Worm (Caenorhabditis elegans) whole organism, early embryonic: Measurements from ENCODE around the gene K02E7.12.

Experiments
- F13C5.2 ChIP-seq: sonication (generic microtip); optimal IDR thresholded peaks from 2 replicates; lab custom pipeline; 2017; ENCODE audit warnings: mild to moderate bottlenecking, missing genetic modification characterization, inconsistent platforms, missing compliant biosample characterization
- aly-1 ChIP-seq: sonication (generic microtip); optimal IDR thresholded peaks from 2 replicates; lab custom pipeline; 2016; ENCODE audit warnings: missing genetic modification characterization, missing compliant biosample characterization
- ama-1 ChIP-seq: fragments of 150-350 bp; optimal IDR thresholded peaks from 2 replicates; lab custom pipeline; 2014
- ceh-36 ChIP-seq: sonication (generic microtip); optimal IDR thresholded peaks from 2 replicates; lab custom pipeline; 2016; ENCODE audit warnings: missing genetic modification characterization, inconsistent platforms, missing compliant biosample characterization
- flt-1 ChIP-seq: fragments of 200-800 bp; sonication (Bioruptor generic); IDR thresholded peaks from 2 replicates; pipeline ENCODE4 v1.3.6; 2022; ENCODE audit warnings: missing genetic modification characterization, missing compliant biosample characterization
- hmbx-1 ChIP-seq: sonication (generic microtip); optimal IDR thresholded peaks from 2 replicates; lab custom pipeline; 2016; ENCODE audit warnings: mild to moderate bottlenecking, missing genetic modification characterization, missing compliant biosample characterization
- hmg-4 ChIP-seq: fragments of 200-800 bp; sonication (Bioruptor generic); optimal IDR thresholded peaks from 2 replicates; lab custom pipeline; 2018; ENCODE audit warnings: mild to moderate bottlenecking, missing genetic modification characterization, missing compliant biosample characterization
- hnd-1 ChIP-seq: sonication (generic microtip); optimal IDR thresholded peaks from 2 replicates; lab custom pipeline; 2016; ENCODE audit warnings: missing genetic modification characterization, missing compliant biosample characterization
- pes-1 ChIP-seq: fragments of 200-800 bp; sonication (Bioruptor generic); IDR thresholded peaks from 2 replicates; pipeline ENCODE4 v1.3.6; 2022; ENCODE audit warnings: missing genetic modification reagents, missing genetic modification characterization, missing compliant biosample characterization
- sea-1 ChIP-seq: fragments of 200-800 bp; sonication (Bioruptor generic); conservative IDR thresholded peaks from 2 replicates; pipeline ENCODE4 v1.3.6; 2022; ENCODE audit warnings: missing genetic modification characterization, missing compliant biosample characterization
- tbx-11 ChIP-seq: fragments of 200-800 bp; sonication (Bioruptor generic); IDR thresholded peaks from 2 replicates; pipeline ENCODE4 v1.3.6; 2022; ENCODE audit warnings: missing genetic modification characterization, missing compliant biosample characterization
- tbx-37 ChIP-seq: fragments of 200-800 bp; sonication (Bioruptor generic); conservative IDR thresholded peaks from 2 replicates; pipeline ENCODE4 v1.3.6; 2022; ENCODE audit warnings: missing genetic modification reagents, missing genetic modification characterization, missing compliant biosample characterization
- tra-4 ChIP-seq: sonication (generic microtip); optimal IDR thresholded peaks from 2 replicates; lab custom pipeline; 2017; ENCODE audit warnings: missing genetic modification characterization, missing compliant biosample characterization

DNA sequence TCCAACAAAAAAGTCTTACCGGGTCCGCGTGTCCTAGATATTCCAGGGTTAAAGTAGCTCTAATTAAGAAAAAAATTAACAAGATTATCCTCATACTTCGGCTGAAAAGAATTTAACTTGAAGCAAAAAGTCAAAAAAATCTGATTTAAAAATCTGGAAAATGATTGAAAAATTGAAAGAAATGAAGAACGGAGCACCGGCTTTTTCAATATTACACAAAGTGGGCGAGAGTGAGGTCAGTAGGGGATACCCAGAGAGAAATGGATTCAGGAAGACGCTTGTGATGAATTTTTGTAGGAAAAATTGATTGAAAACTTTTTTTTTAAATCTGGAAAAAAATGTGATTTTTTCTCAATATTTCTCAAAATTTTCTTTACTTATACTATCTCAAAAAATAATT lies 29.7 kb downstream of the K02E7.12 start, which contains the start of gene pho-14:
- TF ChIP-seq F13C5.2 (tag; lab: Kevin White, UChicago): no peak
- TF ChIP-seq ama-1 (lab: Kevin White, UChicago): no peak
- no peak for TF ChIP-seq hmbx-1 (tag; lab: Kevin White, UChicago)
- no peak for TF ChIP-seq aly-1 (tag; lab: Kevin White, UChicago)
- no peak for TF ChIP-seq flt-1 (GFP tag; lab: Robert Waterston, UW)
- TF ChIP-seq tra-4 (tag; lab: Kevin White, UChicago): no peak
- no peak for TF ChIP-seq sea-1 (GFP tag; lab: Robert Waterston, UW)
- TF ChIP-seq pes-1 (GFP tag; lab: Robert Waterston, UW): no peak
- no peak for TF ChIP-seq tbx-37 (GFP tag; lab: Robert Waterston, UW)
- no peak for TF ChIP-seq hmg-4 (GFP tag; lab: Kevin White, UChicago)
- no peak for TF ChIP-seq hnd-1
- TF ChIP-seq ceh-36 (tag; lab: Kevin White, UChicago): no peak
- TF ChIP-seq tbx-11 (GFP tag; lab: Robert Waterston, UW): no peak
